Fruit fly (Drosophila melanogaster) whole organism, embryonic: ENCODE results near the gene CG31467.
A peak's percentile ranks its signal among the peaks of the same experiment; 100 is the strongest.

Experiments
- Bgb ChIP-seq: fragments of 200-800 bp; sonication (Bioruptor generic); IDR thresholded peaks from 2 replicates; pipeline ENCODE4 v1.3.6; 2022; ENCODE audit warnings: missing biosample characterization, missing genetic modification characterization; ENCODE audit not compliant: partially characterized antibody
- CG10274 ChIP-seq: fragments of 200-800 bp; sonication (Bioruptor generic); optimal IDR thresholded peaks from 3 replicates; lab custom pipeline; 2017; ENCODE audit warnings: missing biosample characterization, mild to moderate bottlenecking, missing genetic modification characterization
- CG10654 ChIP-seq: fragments of 200-800 bp; sonication (Bioruptor generic); optimal IDR thresholded peaks from 2 replicates; lab custom pipeline; 2016; ENCODE audit warnings: missing biosample characterization, missing genetic modification characterization
- CG10979 ChIP-seq: fragments of 200-800 bp; sonication (Bioruptor generic); optimal IDR thresholded peaks from 2 replicates; lab custom pipeline; 2018; ENCODE audit warnings: missing biosample characterization, mild to moderate bottlenecking, missing genetic modification characterization, moderate library complexity
- CG12219 ChIP-seq: fragments of 200-800 bp; sonication (Bioruptor generic); optimal IDR thresholded peaks from 3 replicates; lab custom pipeline; 2018; ENCODE audit warnings: missing biosample characterization, mild to moderate bottlenecking, missing genetic modification characterization
- CG14965 ChIP-seq: fragments of 200-800 bp; sonication (Bioruptor generic); optimal IDR thresholded peaks from 2 replicates; lab custom pipeline; 2016; ENCODE audit warnings: missing biosample characterization, missing genetic modification characterization, borderline replicate concordance
- CG17612 ChIP-seq: fragments of 200-800 bp; sonication (Bioruptor generic); IDR thresholded peaks from 2 replicates; pipeline ENCODE4 v1.3.6; 2022; ENCODE audit warnings: missing biosample characterization, missing genetic modification characterization
- CG1832 ChIP-seq: fragments of 200-800 bp; sonication (Bioruptor generic); optimal IDR thresholded peaks from 2 replicates; lab custom pipeline; 2017; ENCODE audit warnings: missing biosample characterization, mild to moderate bottlenecking, missing genetic modification characterization, inconsistent platforms
- CG18764 ChIP-seq: fragments of 200-800 bp; sonication (Bioruptor generic); optimal IDR thresholded peaks from 3 replicates; lab custom pipeline; 2016; ENCODE audit warnings: missing biosample characterization, missing genetic modification characterization
- CG31441 ChIP-seq: fragments of 200-800 bp; sonication (Bioruptor generic); IDR thresholded peaks from 2 replicates; pipeline ENCODE4 v1.3.6; 2022; ENCODE audit warnings: missing biosample characterization, missing genetic modification characterization
- CG33557 ChIP-seq: fragments of 200-800 bp; sonication (Bioruptor generic); optimal IDR thresholded peaks from 2 replicates; lab custom pipeline; 2019; ENCODE audit warnings: missing biosample characterization, mild to moderate bottlenecking, missing genetic modification characterization, moderate library complexity
- CG4404 ChIP-seq: fragments of 200-800 bp; sonication (Bioruptor generic); IDR thresholded peaks from 2 replicates; pipeline ENCODE4 v1.3.6; 2022; ENCODE audit warnings: missing biosample characterization, missing genetic modification characterization
- CG6854 ChIP-seq: fragments of 200-800 bp; sonication (Bioruptor generic); optimal IDR thresholded peaks from 3 replicates; lab custom pipeline; 2017; ENCODE audit warnings: missing biosample characterization, mild to moderate bottlenecking, missing genetic modification characterization
- CG7786 ChIP-seq: fragments of 200-800 bp; sonication (Bioruptor generic); optimal IDR thresholded peaks from 2 replicates; lab custom pipeline; 2016; ENCODE audit warnings: missing biosample characterization, missing genetic modification characterization
- CG8388 ChIP-seq: fragments of 200-800 bp; sonication (Bioruptor generic); optimal IDR thresholded peaks from 2 replicates; lab custom pipeline; 2019; ENCODE audit warnings: missing biosample characterization, mild to moderate bottlenecking, missing genetic modification characterization, moderate library complexity
- CTCF ChIP-seq: fragments of 200-800 bp; sonication (Bioruptor generic); optimal IDR thresholded peaks from 2 replicates; lab custom pipeline; 2017; ENCODE audit warnings: missing biosample characterization, mild to moderate bottlenecking, missing genetic modification characterization, moderate library complexity
- D ChIP-seq, 2 experiments: fragments of 200-800 bp in 1 of 2; fragments of >200 bp in 1 of 2; sonication (Bioruptor generic) in 1 of 2; optimal IDR thresholded peaks; 2 replicates in 1 of 2; 3 replicates in 1 of 2; lab custom pipeline; 2017; ENCODE audit warnings: mild to moderate bottlenecking in 1 of 2, missing biosample characterization in 1 of 2, missing genetic modification characterization in 1 of 2, missing genetic modification reagents in 1 of 2
- Dek ChIP-seq: fragments of 200-800 bp; sonication (Bioruptor generic); optimal IDR thresholded peaks from 3 replicates; lab custom pipeline; 2019; ENCODE audit warnings: missing biosample characterization, mild to moderate bottlenecking, missing genetic modification characterization, moderate library complexity
- Dfd ChIP-seq, 2 experiments: fragments of >200 bp; optimal IDR thresholded peaks; 2 replicates each; lab custom pipeline; 2017; ENCODE audit warnings: missing biosample characterization in 2 of 2, missing genetic modification characterization in 2 of 2
- E2f2 ChIP-seq: fragments of 200-800 bp; sonication (Bioruptor generic); IDR thresholded peaks from 2 replicates; pipeline ENCODE4 v1.3.6; 2022; ENCODE audit warnings: missing biosample characterization, missing genetic modification characterization
- Fer1 ChIP-seq: fragments of 200-800 bp; sonication (Bioruptor generic); optimal IDR thresholded peaks from 2 replicates; lab custom pipeline; 2017; ENCODE audit warnings: missing biosample characterization, mild to moderate bottlenecking, missing genetic modification characterization
- Hey ChIP-seq: fragments of 200-800 bp; sonication (Bioruptor generic); optimal IDR thresholded peaks from 3 replicates; lab custom pipeline; 2018; ENCODE audit warnings: missing biosample characterization, mild to moderate bottlenecking, missing genetic modification characterization
- Hr51 ChIP-seq, 2 experiments: fragments of 200-800 bp; sonication (Bioruptor generic); optimal IDR thresholded peaks; 2 replicates in 1 of 2; 3 replicates in 1 of 2; lab custom pipeline; 2016 to 2018; ENCODE audit warnings: missing biosample characterization in 2 of 2, missing genetic modification characterization in 2 of 2, mild to moderate bottlenecking in 1 of 2, moderate library complexity in 1 of 2
- Med ChIP-seq: fragments of 200-800 bp; sonication (Bioruptor generic); peaks from one replicate; lab custom pipeline; 2016; ENCODE audit warnings: missing biosample characterization, missing genetic modification characterization, mild to moderate bottlenecking, inconsistent platforms, moderate library complexity
- Oli ChIP-seq: fragments of 200-800 bp; sonication (Bioruptor generic); optimal IDR thresholded peaks from 2 replicates; lab custom pipeline; 2018; ENCODE audit warnings: missing biosample characterization, mild to moderate bottlenecking, missing genetic modification characterization, moderate library complexity
- ab ChIP-seq: fragments of 200-800 bp; sonication (Bioruptor generic); optimal IDR thresholded peaks from 2 replicates; lab custom pipeline; 2016; ENCODE audit warnings: missing biosample characterization, missing genetic modification characterization
- aop ChIP-seq: fragments of 200-800 bp; sonication (Bioruptor generic); IDR thresholded peaks from 2 replicates; pipeline ENCODE4 v1.3.6; 2022; ENCODE audit warnings: missing biosample characterization, missing genetic modification characterization
- ato ChIP-seq: fragments of 200-800 bp; sonication (Bioruptor generic); IDR thresholded peaks from 2 replicates; pipeline ENCODE4 v1.3.6; 2022; ENCODE audit warnings: missing biosample characterization, missing genetic modification characterization; ENCODE audit not compliant: partially characterized antibody
- cas ChIP-seq: fragments of 200-800 bp; sonication (Bioruptor generic); IDR thresholded peaks from 2 replicates; pipeline ENCODE4 v1.3.6; 2022; ENCODE audit warnings: missing biosample characterization, missing genetic modification characterization
- chm ChIP-seq: fragments of 200-800 bp; sonication (Bioruptor generic); IDR thresholded peaks from 2 replicates; pipeline ENCODE4 v1.3.6; 2022; ENCODE audit warnings: missing biosample characterization, missing genetic modification characterization
- crol ChIP-seq: fragments of 200-800 bp; sonication (Bioruptor generic); IDR thresholded peaks from 2 replicates; pipeline ENCODE4 v1.3.6; 2022; ENCODE audit warnings: missing biosample characterization, missing genetic modification characterization
- hkb ChIP-seq, 2 experiments: fragments of 200-800 bp in 1 of 2; fragments of >200 bp in 1 of 2; sonication (Bioruptor generic) in 1 of 2; IDR thresholded peaks in 1 of 2; optimal IDR thresholded peaks in 1 of 2; 2 replicates each; pipeline versions ENCODE4 v1.3.6 to Lab custom; 2017 to 2022; ENCODE audit warnings: missing biosample characterization in 1 of 2, missing genetic modification characterization in 1 of 2
- nau ChIP-seq: fragments of 200-800 bp; sonication (Bioruptor generic); optimal IDR thresholded peaks from 3 replicates; lab custom pipeline; 2017; ENCODE audit warnings: missing biosample characterization, mild to moderate bottlenecking, missing genetic modification characterization, missing genetic modification reagents
- onecut ChIP-seq: fragments of 200-800 bp; sonication (Bioruptor generic); IDR thresholded peaks from 2 replicates; pipeline ENCODE4 v1.3.6; 2022; ENCODE audit warnings: missing biosample characterization, missing genetic modification characterization
- p53 ChIP-seq: fragments of 200-800 bp; sonication (Bioruptor generic); optimal IDR thresholded peaks from 2 replicates; lab custom pipeline; 2016; ENCODE audit warnings: missing biosample characterization, missing genetic modification characterization
- phol ChIP-seq: fragments of 200-800 bp; sonication (Bioruptor generic); optimal IDR thresholded peaks from 3 replicates; lab custom pipeline; 2018; ENCODE audit warnings: missing biosample characterization, mild to moderate bottlenecking, missing genetic modification characterization, moderate library complexity
- pita ChIP-seq: fragments of 200-800 bp; sonication (Bioruptor generic); optimal IDR thresholded peaks from 2 replicates; lab custom pipeline; 2017; ENCODE audit warnings: missing biosample characterization, mild to moderate bottlenecking, missing genetic modification characterization
- prd ChIP-seq, 3 experiments: fragments of >200 bp in 2 of 3; fragments of 200-800 bp in 1 of 3; sonication (Bioruptor generic) in 1 of 3; optimal IDR thresholded peaks in 2 of 3; IDR thresholded peaks in 1 of 3; 2 replicates in 2 of 3; 3 replicates in 1 of 3; pipeline versions ENCODE4 v1.3.6 to Lab custom; 2017 to 2022; ENCODE audit warnings: missing biosample characterization in 1 of 3, missing genetic modification characterization in 1 of 3
- sc ChIP-seq, 3 experiments: fragments of >200 bp in 2 of 3; fragments of 200-800 bp in 1 of 3; sonication (Bioruptor generic) in 1 of 3; optimal IDR thresholded peaks; 2 replicates in 2 of 3; 3 replicates in 1 of 3; lab custom pipeline; 2017; ENCODE audit warnings: mild to moderate bottlenecking in 1 of 3, missing biosample characterization in 1 of 3, missing genetic modification characterization in 1 of 3, missing genetic modification reagents in 1 of 3
- sens ChIP-seq: fragments of 200-800 bp; sonication (Bioruptor generic); peaks from one replicate; lab custom pipeline; 2016; ENCODE audit warnings: missing biosample characterization, missing genetic modification characterization
- tll ChIP-seq, 2 experiments: fragments of 200-800 bp in 1 of 2; fragments of >200 bp in 1 of 2; sonication (Bioruptor generic) in 1 of 2; optimal IDR thresholded peaks; 2 replicates each; lab custom pipeline; 2017 to 2019; ENCODE audit warnings: missing biosample characterization in 2 of 2, missing genetic modification characterization in 2 of 2, mild to moderate bottlenecking in 1 of 2, moderate library complexity in 1 of 2
- tup ChIP-seq: fragments of 200-800 bp; sonication (Bioruptor generic); optimal IDR thresholded peaks from 2 replicates; lab custom pipeline; 2016; ENCODE audit warnings: missing biosample characterization, mild to moderate bottlenecking, missing genetic modification characterization, moderate library complexity
- unpg ChIP-seq: fragments of 200-800 bp; sonication (Bioruptor generic); optimal IDR thresholded peaks from 3 replicates; lab custom pipeline; 2018; ENCODE audit warnings: missing biosample characterization, mild to moderate bottlenecking, missing genetic modification characterization, moderate library complexity
- zen ChIP-seq: fragments of 200-800 bp; sonication (Bioruptor generic); optimal IDR thresholded peaks from 3 replicates; lab custom pipeline; 2018; ENCODE audit warnings: missing biosample characterization, mild to moderate bottlenecking, missing genetic modification characterization, moderate library complexity

Gene CG31467

DNA sequence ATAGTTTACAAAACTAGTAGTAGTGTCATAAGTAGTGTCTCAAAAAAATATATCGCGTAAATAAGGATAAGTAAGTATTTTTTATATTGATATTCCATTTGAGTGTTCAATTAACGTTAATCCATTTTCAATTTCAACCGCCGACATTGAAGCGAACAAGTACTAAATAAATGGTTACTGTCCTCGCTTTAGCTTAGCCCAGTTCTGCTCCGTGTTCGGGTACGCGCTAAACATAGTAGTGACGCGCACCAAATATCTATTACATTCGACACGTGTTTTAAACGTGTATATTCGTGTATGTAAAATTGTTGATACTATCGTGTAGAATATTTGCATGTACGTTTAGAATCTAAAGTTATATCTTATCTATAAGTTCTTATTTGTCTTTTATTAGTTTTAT, 31.6 kb downstream of the CG31467 start (continued):
- no peak for TF ChIP-seq Oli (tag; lab: Kevin White, UChicago)
- peak; percentile 64 for TF ChIP-seq Dek
- peak; percentile 92 for TF ChIP-seq Bgb (GFP tag; lab: Robert Waterston, UW)
- peak in 1 of 2 experiments; percentile 40 for TF ChIP-seq Hr51 (GFP tag; optimal IDR thresholded peaks at IDR 0.05; lab: Kevin White, UChicago)
- TF ChIP-seq CG7786 (GFP tag; lab: Kevin White, UChicago) = peak; percentile 38

dm6 chr3R:10673571-10673970, 33.1 kb downstream of the CG31467 start:
- TF ChIP-seq Med = peak; percentile 41
- TF ChIP-seq hkb (optimal IDR thresholded peaks at IDR 0.05; lab: Kevin White, UChicago) = no peak
- TF ChIP-seq hkb (GFP tag; IDR thresholded peaks at IDR 0.05; lab: Robert Waterston, UW) = 0 out of 2 replicates have a peak, but pooled peaks have one; percentile 33
- TF ChIP-seq chm (GFP tag; lab: Robert Waterston, UW) = peak; percentile 26; the same call in 1 of the 2 replicates
- no peak for TF ChIP-seq aop (GFP tag; lab: Robert Waterston, UW)
- no peak for TF ChIP-seq CG10654
- TF ChIP-seq crol (GFP tag; lab: Robert Waterston, UW) = no peak

DNA sequence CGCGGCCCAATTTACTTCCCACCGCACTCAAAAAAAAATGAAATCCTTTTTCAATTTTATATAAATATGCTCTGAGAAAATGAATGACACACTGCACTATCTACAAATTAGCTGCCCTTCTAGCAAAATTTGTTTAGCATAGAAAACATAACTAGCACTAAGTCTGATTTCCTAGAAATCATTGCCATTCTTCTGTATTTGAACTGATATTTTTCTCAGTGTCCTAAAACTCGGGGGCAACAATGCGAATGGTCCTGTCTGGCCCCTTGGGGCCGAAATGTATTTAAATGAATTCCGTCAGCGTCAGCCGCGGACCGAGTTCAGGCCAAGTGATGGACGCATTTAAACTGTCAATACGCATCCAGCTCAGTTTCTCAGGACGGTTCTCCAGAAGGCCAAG, 34.0 kb downstream of the CG31467 start:
- TF ChIP-seq ab (GFP tag; lab: Kevin White, UChicago) (no peak), sens (GFP tag; lab: Kevin White, UChicago) (peak; percentile 51), p53 (GFP tag; lab: Kevin White, UChicago) (no peak), onecut (GFP tag; lab: Robert Waterston, UW) (no peak)

DNA sequence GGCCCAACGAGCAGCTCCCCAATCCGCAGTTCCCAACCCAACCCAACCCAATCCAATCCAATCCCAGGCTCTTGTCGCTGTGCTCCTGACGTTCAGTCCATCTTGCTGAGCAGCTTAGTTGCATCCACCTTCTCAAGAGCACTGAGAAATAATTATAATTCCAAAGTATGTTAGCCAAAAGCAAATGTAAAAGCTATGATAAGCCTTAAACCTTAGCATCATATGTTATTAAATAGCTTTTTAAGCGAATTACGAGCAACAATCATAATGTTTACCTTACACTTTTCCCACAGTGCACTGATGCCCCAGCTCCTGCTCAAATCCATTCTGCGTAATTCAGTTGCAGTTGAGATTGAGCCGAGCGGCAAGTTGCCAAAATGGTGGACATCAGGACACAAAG, 36.7 kb downstream of the CG31467 start:
- no peak for TF ChIP-seq tup
- no peak for TF ChIP-seq pita (GFP tag; lab: Kevin White, UChicago)
- no peak for TF ChIP-seq CG6854
- TF ChIP-seq CG1832 = no peak
- TF ChIP-seq CG33557 = no peak
- no peak for TF ChIP-seq CG31441 (GFP tag; lab: Robert Waterston, UW)
- TF ChIP-seq CG12219 (GFP tag; lab: Kevin White, UChicago) = no peak
- TF ChIP-seq CG10979 (tag; lab: Kevin White, UChicago) = no peak
- no peak for TF ChIP-seq unpg (GFP tag; lab: Kevin White, UChicago)
- no peak for TF ChIP-seq cas
- no peak for TF ChIP-seq ato (GFP tag; lab: Robert Waterston, UW)
- TF ChIP-seq Dfd (GFP tag; optimal IDR thresholded peaks at IDR 0.05; lab: Kevin White, UChicago) = no peak
- no peak for TF ChIP-seq E2f2 (GFP tag; lab: Robert Waterston, UW)
- no peak for TF ChIP-seq Fer1 (GFP tag; lab: Kevin White, UChicago)
- no peak for TF ChIP-seq CG10274 (GFP tag; lab: Kevin White, UChicago)
- TF ChIP-seq CTCF (GFP tag; lab: Kevin White, UChicago) = no peak
- no peak for TF ChIP-seq CG4404
- no peak for TF ChIP-seq p53 (GFP tag; lab: Kevin White, UChicago)
- no peak for TF ChIP-seq nau (GFP tag; lab: Kevin White, UChicago)

DNA sequence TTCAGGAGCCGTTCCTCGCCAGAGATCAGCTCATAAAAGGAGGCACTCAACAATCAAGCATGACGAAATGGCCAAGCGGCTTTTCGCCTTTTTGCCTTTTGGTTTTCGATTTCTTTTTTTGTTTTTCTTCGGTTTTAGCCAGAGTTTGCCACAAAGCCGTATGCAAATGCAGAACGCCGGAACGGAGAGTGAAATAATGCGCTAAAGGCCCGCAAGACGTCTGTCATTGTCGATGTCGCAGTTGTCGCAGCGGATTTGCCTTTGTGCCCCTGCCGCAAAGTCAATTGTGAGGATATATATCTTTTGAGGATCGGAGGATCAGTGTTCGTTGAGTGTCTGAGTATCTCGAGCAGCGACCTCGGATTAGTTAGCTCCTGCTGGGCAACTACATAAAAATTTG, 38.7 kb downstream of the CG31467 start:
- TF ChIP-seq CG18764 (GFP tag; lab: Kevin White, UChicago) = no peak
- TF ChIP-seq phol (tag; lab: Kevin White, UChicago) = no peak
- TF ChIP-seq tll (GFP tag; optimal IDR thresholded peaks at IDR 0.05; lab: Kevin White, UChicago) = peak in 1 of 2 experiments; percentile 99
- TF ChIP-seq zen (tag; lab: Kevin White, UChicago) = peak; percentile 49
- no peak for TF ChIP-seq prd (optimal IDR thresholded peaks at IDR 0.05; lab: Kevin White, UChicago)
- TF ChIP-seq prd (GFP tag; IDR thresholded peaks at IDR 0.05; lab: Robert Waterston, UW) = 0 out of 3 replicates have a peak, but pooled peaks have one; percentile 13
- TF ChIP-seq CG14965 (GFP tag; lab: Kevin White, UChicago) = no peak
- TF ChIP-seq CG17612 (GFP tag; lab: Robert Waterston, UW) = no peak
- TF ChIP-seq Hey (tag; lab: Kevin White, UChicago) = no peak
- peak; percentile 74 for TF ChIP-seq D (optimal IDR thresholded peaks at IDR 0.05; lab: Kevin White, UChicago)
- TF ChIP-seq D (GFP tag; optimal IDR thresholded peaks at IDR 0.05; lab: Kevin White, UChicago) = no peak
- no peak for TF ChIP-seq CG8388 (GFP tag; lab: Kevin White, UChicago)
- TF ChIP-seq sc (optimal IDR thresholded peaks at IDR 0.05; lab: Kevin White, UChicago) = no peak
- TF ChIP-seq sc (GFP tag; optimal IDR thresholded peaks at IDR 0.05; lab: Kevin White, UChicago) = no peak
